Worm (Caenorhabditis elegans): Measurements from ENCODE around the gene nlp-46.

- no peak for TF ChIP-seq ceh-16 (tag; optimal IDR thresholded peaks at IDR 0.05)
- no peak for TF ChIP-seq unc-39 (tag; optimal IDR thresholded peaks at IDR 0.05)
- no peak for TF ChIP-seq egl-5 (tag; optimal IDR thresholded peaks at IDR 0.05)
- TF ChIP-seq ztf-4 (tag; optimal IDR thresholded peaks at IDR 0.05), result no peak
- TF ChIP-seq egl-27 (tag; optimal IDR thresholded peaks at IDR 0.05), result no peak
- no peak for TF ChIP-seq nhr-25 (tag; optimal IDR thresholded peaks at IDR 0.05)
- no peak for TF ChIP-seq tbx-2 (tag; optimal IDR thresholded peaks at IDR 0.05)
- TF ChIP-seq snpc-4 (tag; optimal IDR thresholded peaks at IDR 0.05), result no peak
- TF ChIP-seq unc-62 (GFP tag; optimal IDR thresholded peaks at IDR 0.05), result no peak
These were observed 28.9 kb downstream of the nlp-46 start for ce11 chrV:12477139-12477538.

Measured in whole organism, L3 larva.